Worm (Caenorhabditis elegans) whole organism, midembryonic: ENCODE data around the gene srg-48.

ENCODE experiments used
- T22C8.4 ChIP-seq: fragments of 200-800 bp; sonication (Bioruptor generic); IDR thresholded peaks from 2 replicates; pipeline ENCODE4 v1.3.6; 2022; ENCODE audit warnings: missing genetic modification characterization, missing compliant biosample characterization
- cog-1 ChIP-seq: sonication (generic microtip); optimal IDR thresholded peaks from 2 replicates; lab custom pipeline; 2016; ENCODE audit warnings: missing genetic modification characterization, missing compliant biosample characterization
- flt-1 ChIP-seq: fragments of 200-800 bp; sonication (Bioruptor generic); IDR thresholded peaks from 2 replicates; pipeline ENCODE4 v1.3.6; 2022; ENCODE audit warnings: missing genetic modification characterization, missing compliant biosample characterization
- klf-2 ChIP-seq: fragments of 200-800 bp; sonication (Bioruptor generic); conservative IDR thresholded peaks from 2 replicates; pipeline ENCODE4 v1.3.6; 2022; ENCODE audit warnings: missing genetic modification reagents, missing genetic modification characterization, missing compliant biosample characterization
- med-1 ChIP-seq: sonication (generic microtip); optimal IDR thresholded peaks from 2 replicates; lab custom pipeline; 2017; ENCODE audit warnings: missing genetic modification characterization, mild to moderate bottlenecking, missing compliant biosample characterization, antibody characterized with exemption, missing genetic modification reagents; ENCODE audit not compliant: insufficient read depth
- ref-1 ChIP-seq: fragments of 200-800 bp; sonication (Bioruptor generic); conservative IDR thresholded peaks from 2 replicates; pipeline ENCODE4 v1.3.6; 2022; ENCODE audit warnings: missing genetic modification reagents, missing genetic modification characterization, missing compliant biosample characterization
- tab-1 ChIP-seq: fragments of 200-800 bp; sonication (Bioruptor generic); IDR thresholded peaks from 2 replicates; pipeline ENCODE4 v1.3.6; 2022; ENCODE audit warnings: missing genetic modification characterization, missing compliant biosample characterization
- ztf-23 ChIP-seq: fragments of 200-800 bp; sonication (Bioruptor generic); IDR thresholded peaks from 2 replicates; pipeline ENCODE4 v1.3.6; 2022; ENCODE audit warnings: missing genetic modification reagents, missing genetic modification characterization, missing compliant biosample characterization
- ztf-29 ChIP-seq: fragments of 200-800 bp; sonication (Bioruptor generic); IDR thresholded peaks from 2 replicates; pipeline ENCODE4 v1.3.6; 2022; ENCODE audit warnings: missing genetic modification reagents, missing genetic modification characterization, missing compliant biosample characterization

srg-48 gene

DNA sequence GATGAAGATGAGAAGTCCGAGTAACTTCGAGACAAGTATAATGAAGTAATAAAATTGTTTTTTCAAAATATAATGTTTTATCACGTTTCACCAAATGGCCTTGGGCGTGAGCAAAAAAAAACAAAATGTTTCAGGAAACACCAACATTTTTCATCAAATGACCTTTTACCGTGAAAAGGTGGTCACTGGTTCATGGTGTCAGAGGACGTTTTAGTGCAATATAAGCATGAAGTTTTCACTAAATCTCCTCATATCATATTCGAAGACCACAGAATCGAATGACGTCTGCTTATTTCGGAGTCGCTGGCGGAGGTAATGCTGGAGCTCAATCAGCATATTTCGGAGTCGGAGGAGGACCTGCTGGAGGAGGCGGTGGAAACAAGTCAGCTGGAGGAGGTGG lies 39.1 kb downstream of the srg-48 start, which contains the start of the genes ZC477.7 and ssq-3:
TSS of gene ZC477.7 (minus strand) at position 101 of the 400 bp plus-strand sequence.
TSS of gene ssq-3 (plus strand) at position 251 of the 400 bp plus-strand sequence.
- TF ChIP-seq ref-1 (GFP tag; lab: Robert Waterston, UW) (no peak), T22C8.4 (GFP tag; lab: Robert Waterston, UW) (no peak), flt-1 (GFP tag; lab: Robert Waterston, UW) (no peak), ztf-29 (GFP tag; lab: Robert Waterston, UW) (no peak), klf-2 (GFP tag; lab: Robert Waterston, UW) (no peak), tab-1 (GFP tag; lab: Robert Waterston, UW) (no peak)

DNA sequence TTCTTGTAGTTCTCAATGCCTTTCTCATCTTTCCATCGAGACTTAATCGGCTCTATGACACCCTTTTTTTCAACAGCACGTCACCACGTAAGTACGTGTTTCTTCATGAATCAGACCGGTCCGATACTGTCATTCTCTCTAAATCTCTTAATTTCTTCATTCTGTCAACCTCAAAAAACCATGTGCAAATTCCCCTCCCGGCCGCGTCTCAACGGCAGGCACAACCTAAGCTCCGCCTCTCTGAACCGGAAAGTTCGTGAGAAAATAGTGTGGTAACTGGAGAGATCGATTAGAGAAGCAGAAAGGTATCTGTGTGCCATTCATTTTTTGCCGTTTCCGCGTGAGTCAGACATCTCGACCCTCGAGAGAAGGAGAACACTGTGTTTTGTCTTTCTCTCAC lies 42.4 kb downstream of the srg-48 start, which contains the start of gene nas-8:
TSS of gene nas-8 (plus strand) at position 301 of the 400 bp plus-strand sequence.
- TF ChIP-seq tab-1 (GFP tag; lab: Robert Waterston, UW) (no peak), ztf-23 (no peak), ztf-29 (GFP tag; lab: Robert Waterston, UW) (no peak), T22C8.4 (GFP tag; lab: Robert Waterston, UW) (no peak), ref-1 (GFP tag; lab: Robert Waterston, UW) (no peak)

DNA sequence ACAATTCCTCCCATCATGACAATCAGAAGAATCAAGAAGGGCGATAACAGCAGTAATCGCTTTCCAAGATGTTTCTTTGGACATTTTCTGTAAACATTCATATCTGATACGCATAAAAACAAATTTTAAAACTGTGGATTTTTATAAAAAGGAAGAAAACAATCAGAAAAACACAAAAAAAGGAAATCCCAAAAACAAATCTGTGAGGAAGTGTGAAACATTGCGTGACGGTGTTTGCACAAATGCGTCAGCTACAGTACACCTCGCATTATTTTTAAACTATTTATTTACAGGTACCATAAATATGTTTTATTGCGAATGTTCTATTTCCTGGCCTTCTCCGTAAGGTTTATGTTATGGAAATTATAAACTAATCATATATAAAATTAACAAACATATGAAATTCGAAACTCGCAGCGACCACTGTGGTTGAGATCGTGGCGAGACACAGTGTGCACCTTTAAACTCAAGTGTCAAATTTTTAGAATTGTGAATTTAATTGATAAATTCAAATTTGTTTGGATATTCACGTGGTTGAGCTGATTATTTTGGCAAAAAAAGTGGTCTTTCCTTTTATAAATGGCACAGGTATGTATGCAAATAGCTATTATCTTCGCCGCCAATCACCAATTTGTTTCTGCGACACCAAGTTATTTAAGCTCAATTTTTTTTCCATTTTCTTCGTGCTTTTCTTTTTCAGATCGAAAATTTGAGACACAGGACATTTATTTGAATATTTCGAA lies 49.3 kb downstream of the srg-48 start, which contains the start of the genes C34D4.10 and str-48:
TSS of gene C34D4.10 (minus strand) at position 101 of the 743 bp plus-strand sequence.
TSS of gene str-48 (plus strand) at position 693 of the 743 bp plus-strand sequence.
- TF ChIP-seq ztf-23 = no peak
- no peak for TF ChIP-seq T22C8.4 (GFP tag; lab: Robert Waterston, UW)
- no peak for TF ChIP-seq ztf-29 (GFP tag; lab: Robert Waterston, UW)
- TF ChIP-seq ref-1 (GFP tag; lab: Robert Waterston, UW) = no peak
- TF ChIP-seq cog-1 (tag; lab: Kevin White, UChicago) = no peak
- no peak for TF ChIP-seq tab-1 (GFP tag; lab: Robert Waterston, UW)
- TF ChIP-seq klf-2 (GFP tag; lab: Robert Waterston, UW) = no peak
- TF ChIP-seq flt-1 (GFP tag; lab: Robert Waterston, UW) = no peak
- TF ChIP-seq med-1 (GFP tag; lab: Kevin White, UChicago) = no peak
